Fruit fly (Drosophila melanogaster) whole organism: Measurements from ENCODE around the gene CG18171.

Source experiments
- CG8478 ChIP-seq: fragments of >200 bp; optimal IDR thresholded peaks from 2 replicates; lab custom pipeline; 2018; ENCODE audit warnings: inconsistent platforms
- Dll ChIP-seq: fragments of >200 bp; optimal IDR thresholded peaks from 2 replicates; lab custom pipeline; 2017
- EcR ChIP-seq, 2 experiments: fragments of >200 bp; optimal IDR thresholded peaks; 2 replicates each; lab custom pipeline; 2017; ENCODE audit warnings: missing biosample characterization in 2 of 2, missing genetic modification characterization in 2 of 2, missing genetic modification reagents in 2 of 2
- pan ChIP-seq: fragments of >200 bp; optimal IDR thresholded peaks from 2 replicates; lab custom pipeline; 2017
- psq ChIP-seq: fragments of >200 bp; optimal IDR thresholded peaks from 2 replicates; lab custom pipeline; 2017
- usp ChIP-seq: fragments of >200 bp; optimal IDR thresholded peaks from 2 replicates; lab custom pipeline; 2017; ENCODE audit warnings: missing biosample characterization, missing genetic modification characterization, mixed read lengths

Gene CG18171

DNA sequence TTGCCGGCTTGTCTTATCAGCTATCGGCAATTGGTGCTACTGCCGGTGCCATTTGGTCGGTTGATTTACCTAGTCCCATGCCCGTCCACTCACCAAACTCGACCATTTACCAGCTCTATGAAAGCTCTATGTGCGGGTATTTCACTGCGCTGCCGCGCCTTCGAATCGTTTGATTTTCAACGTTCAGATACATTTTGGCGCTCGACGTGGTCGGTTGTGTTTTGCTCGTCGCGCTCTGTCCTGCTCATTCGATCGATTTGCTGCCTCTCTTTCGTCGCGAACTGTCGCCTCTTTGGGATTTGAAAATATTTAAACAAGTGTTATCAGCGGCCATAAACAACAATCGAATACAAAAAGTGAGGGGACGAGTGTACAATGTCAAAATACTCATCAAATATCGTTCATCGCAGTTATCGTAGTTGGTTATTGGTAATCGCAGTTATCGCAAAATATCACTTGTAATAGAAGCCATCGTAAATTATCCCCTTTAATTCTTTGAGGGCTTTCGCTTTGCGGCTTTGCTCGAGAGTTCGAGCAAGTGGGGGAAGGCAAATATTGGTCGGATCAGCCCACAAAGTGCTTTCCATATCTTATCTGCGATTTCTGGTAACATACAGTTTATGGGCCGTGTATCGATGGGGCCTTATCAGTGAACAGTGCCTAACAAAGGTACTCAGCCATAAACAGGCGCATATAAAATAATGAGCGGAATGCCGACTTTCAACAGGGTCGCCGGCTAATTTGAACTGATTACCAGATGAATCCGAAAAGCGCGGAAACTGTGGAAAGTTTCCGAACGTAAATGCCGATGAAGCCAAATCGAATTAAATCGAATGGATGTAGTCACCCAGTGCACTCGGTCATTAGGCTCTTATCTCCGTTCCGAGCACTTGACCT, 18.9 kb upstream of the CG18171 start:
- TF ChIP-seq Dll (lab: Kevin White, UChicago), result no peak
- TF ChIP-seq pan (lab: Kevin White, UChicago), result no peak
- no peak for TF ChIP-seq usp (GFP tag; lab: Kevin White, UChicago)
- no peak for TF ChIP-seq CG8478
- TF ChIP-seq EcR (GFP tag; optimal IDR thresholded peaks at IDR 0.05; lab: Kevin White, UChicago), result no peak
- no peak for TF ChIP-seq psq (lab: Kevin White, UChicago)

DNA sequence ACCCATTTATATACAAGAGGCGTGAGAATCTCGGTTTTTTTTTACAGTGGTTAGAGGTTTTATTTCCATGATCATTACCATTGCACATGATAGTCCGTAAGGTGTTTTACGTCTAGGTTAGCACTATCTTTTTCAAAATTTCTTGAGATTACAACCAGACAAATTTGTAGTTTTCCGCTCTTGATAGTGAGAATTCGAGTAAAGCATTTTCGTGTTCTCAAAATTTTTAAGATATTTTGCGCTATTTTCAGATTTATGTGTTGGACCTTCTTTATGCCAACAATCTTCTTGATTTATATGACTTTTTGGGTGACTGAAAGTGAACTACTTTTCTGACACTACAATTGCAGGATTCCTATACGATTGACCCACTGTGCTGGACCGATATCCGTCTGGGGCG, 18.2 kb upstream of the CG18171 start:
- no peak for TF ChIP-seq usp (GFP tag; lab: Kevin White, UChicago)
- no peak for TF ChIP-seq CG8478
- TF ChIP-seq EcR (GFP tag; optimal IDR thresholded peaks at IDR 0.05; lab: Kevin White, UChicago), result no peak
- TF ChIP-seq pan (lab: Kevin White, UChicago), result no peak
- TF ChIP-seq psq (lab: Kevin White, UChicago), result no peak
- no peak for TF ChIP-seq Dll (lab: Kevin White, UChicago)

DNA sequence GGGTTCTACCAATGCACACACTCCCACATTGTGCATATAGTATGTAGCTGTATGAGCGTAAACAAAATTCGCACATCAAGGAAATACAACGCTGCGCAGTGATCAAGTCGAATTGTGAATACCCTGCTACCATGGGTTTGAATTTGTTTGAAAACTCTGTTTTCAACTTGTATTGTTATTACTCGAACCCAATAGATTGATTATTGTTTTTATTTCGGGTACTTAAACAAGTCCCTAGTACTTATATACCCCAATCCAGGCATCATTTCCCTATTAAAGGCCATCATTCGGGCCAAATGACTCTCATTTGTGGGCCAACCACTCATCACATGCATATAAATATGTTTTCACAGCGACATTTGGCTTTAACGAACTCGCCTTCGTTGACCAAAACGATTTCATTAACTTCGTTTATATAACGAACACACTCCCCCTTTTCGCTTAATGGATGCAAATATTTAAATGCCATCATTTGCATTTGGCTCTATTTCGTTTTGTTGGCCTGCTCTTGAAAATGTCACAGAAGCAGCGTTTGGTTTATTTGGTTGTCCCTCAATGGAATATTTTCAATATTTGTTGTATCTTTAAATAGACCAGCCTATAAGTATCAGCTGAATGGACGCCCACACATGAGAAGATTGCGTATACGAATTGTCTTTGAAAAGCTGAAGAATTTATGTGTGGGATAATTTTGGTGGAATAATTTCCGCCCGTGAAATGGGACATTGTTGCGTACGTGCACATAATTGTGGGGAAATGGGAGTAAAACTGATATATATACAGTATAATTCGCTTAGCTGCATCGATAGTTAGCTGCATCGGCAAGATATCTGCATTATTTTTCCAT, 17.4 kb upstream of the CG18171 start:
- TF ChIP-seq usp (GFP tag; lab: Kevin White, UChicago) (no peak), pan (lab: Kevin White, UChicago) (no peak)

dm6 chr3L:1739522-1740128, 16.7 kb upstream of the CG18171 start:
- TF ChIP-seq usp (GFP tag; lab: Kevin White, UChicago), result no peak
- no peak for TF ChIP-seq Dll (lab: Kevin White, UChicago)
- TF ChIP-seq pan (lab: Kevin White, UChicago), result no peak

DNA sequence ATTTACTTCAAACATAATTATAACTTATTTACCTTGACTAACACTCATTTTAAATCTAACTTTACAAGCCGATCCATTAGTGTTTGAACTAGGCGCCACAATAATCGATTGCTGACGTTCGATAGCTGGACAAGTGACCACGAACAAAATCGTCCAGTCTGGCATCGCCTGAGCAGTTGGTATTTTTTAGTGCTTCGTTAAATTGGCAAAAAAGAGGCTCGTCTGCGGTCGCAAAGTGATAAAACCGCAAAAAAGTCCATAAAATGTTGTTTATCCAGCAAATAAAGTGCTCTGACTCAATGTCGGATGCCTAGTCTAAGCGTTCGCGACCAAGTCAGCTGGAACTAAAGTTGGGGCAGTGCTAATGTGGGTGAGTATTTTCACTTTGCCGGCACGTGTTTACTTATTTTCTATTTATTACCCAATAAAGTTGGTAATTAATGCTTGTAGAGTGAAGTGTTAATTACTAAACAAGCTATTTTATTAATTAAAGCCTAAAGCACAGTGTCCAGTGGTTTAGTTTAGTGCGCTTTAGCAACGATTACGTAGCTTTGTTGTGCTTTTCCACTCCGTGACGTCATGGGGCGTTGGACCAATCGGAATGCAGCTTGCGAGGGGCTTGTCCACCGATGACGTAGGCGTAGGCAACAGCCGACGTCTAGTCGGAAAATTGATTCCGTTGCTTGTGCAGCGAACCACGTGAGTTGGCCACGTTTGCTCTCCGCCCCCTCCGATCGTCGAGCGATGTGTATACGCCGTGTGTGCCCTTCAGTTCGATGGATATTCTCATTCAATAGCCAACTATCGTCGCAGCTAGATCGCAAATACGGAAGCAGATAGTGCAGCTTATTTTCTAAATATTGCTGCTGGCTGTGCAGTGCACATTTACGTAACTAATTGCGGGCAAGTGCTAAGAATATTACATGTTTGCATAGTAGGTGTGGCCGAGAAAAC, 15.7 kb upstream of the CG18171 start, which contains the start of gene Gk2:
Gene Gk2, plus strand, starts transcription at position 33 of the 954 bp plus-strand sequence.
- TF ChIP-seq CG8478 (no peak), Dll (lab: Kevin White, UChicago) (no peak), pan (lab: Kevin White, UChicago) (no peak), psq (lab: Kevin White, UChicago) (no peak)

- TF ChIP-seq psq (lab: Kevin White, UChicago) (no peak), usp (GFP tag; lab: Kevin White, UChicago) (no peak), Dll (lab: Kevin White, UChicago) (no peak), pan (lab: Kevin White, UChicago) (no peak), EcR (GFP tag; optimal IDR thresholded peaks at IDR 0.05; lab: Kevin White, UChicago) (no peak), CG8478 (no peak)
Measured at dm6 chr3L:1737898-1738322, 15.0 kb upstream of the CG18171 start, which contains the start of gene PIG-Wb. Gene PIG-Wb (minus strand): TSS chr3L:1738106.

DNA sequence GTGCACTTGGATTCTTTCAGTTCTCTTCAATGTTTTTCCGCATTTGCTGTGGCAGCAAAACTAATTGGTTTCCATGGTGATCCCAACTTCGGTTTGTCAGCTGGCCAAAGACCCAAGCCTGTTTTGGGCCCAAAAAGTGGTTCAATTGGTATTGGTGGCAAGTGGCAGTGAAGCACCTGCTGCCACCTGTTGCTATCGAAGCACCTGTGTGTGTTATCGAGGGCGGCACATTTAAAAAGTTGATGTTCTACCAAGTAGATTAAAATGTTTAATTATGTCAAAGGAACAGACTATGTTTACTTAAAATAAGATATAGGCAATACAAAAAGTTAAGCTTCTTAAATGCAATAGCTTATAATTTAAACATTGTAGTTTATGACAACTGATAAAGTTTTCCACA, 12.7 kb upstream of the CG18171 start, which contains the start of gene Oseg4:
Gene Oseg4, minus strand, starts transcription at position 165 of the 400 bp plus-strand sequence.
- no peak for TF ChIP-seq CG8478
- no peak for TF ChIP-seq usp (GFP tag; lab: Kevin White, UChicago)
- no peak for TF ChIP-seq EcR (GFP tag; optimal IDR thresholded peaks at IDR 0.05; lab: Kevin White, UChicago)
- TF ChIP-seq pan (lab: Kevin White, UChicago), result no peak
- no peak for TF ChIP-seq psq (lab: Kevin White, UChicago)
- TF ChIP-seq Dll (lab: Kevin White, UChicago), result no peak

DNA sequence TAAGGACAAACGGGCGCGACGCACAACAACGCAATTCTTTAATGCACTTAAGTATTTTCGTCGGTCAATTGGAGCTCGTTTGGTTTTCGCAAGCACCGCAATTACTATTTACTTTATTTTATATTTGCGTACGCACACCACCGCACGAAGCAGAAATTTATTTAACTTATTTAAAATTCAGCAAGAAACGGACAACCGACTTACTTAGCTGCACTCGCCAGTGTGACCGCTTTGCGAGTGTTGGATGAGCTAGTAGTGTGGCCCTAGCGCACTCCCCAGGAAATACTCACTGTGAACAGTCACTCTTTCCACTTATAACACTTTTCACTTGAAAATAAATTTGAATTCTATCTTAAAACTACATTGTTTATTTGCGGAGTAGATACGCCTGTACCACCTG, 7.9 kb upstream of the CG18171 start, which contains the start of gene drpr:
Gene drpr, minus strand, starts transcription at position 235 of the 400 bp plus-strand sequence.
- no peak for TF ChIP-seq psq (lab: Kevin White, UChicago)
- TF ChIP-seq pan (lab: Kevin White, UChicago), result no peak
- TF ChIP-seq Dll (lab: Kevin White, UChicago), result no peak
- no peak for TF ChIP-seq CG8478
- TF ChIP-seq EcR (GFP tag; optimal IDR thresholded peaks at IDR 0.05; lab: Kevin White, UChicago), result no peak
- TF ChIP-seq usp (GFP tag; lab: Kevin White, UChicago), result no peak

dm6 chr3L:1730160-1730595, 7.2 kb upstream of the CG18171 start:
- no peak for TF ChIP-seq Dll (lab: Kevin White, UChicago)
- no peak for TF ChIP-seq EcR (GFP tag; optimal IDR thresholded peaks at IDR 0.05; lab: Kevin White, UChicago)
- TF ChIP-seq usp (GFP tag; lab: Kevin White, UChicago), result no peak
- TF ChIP-seq psq (lab: Kevin White, UChicago), result no peak
- TF ChIP-seq CG8478, result no peak
- no peak for TF ChIP-seq pan (lab: Kevin White, UChicago)
